Worm (Caenorhabditis elegans): ENCODE results near the gene R05G6.10.

- TF ChIP-seq set-16 (GFP tag; IDR thresholded peaks at IDR 0.05) (no peak), R02D3.7 (tag; optimal IDR thresholded peaks at IDR 0.05) (no peak), nhr-77 (tag; optimal IDR thresholded peaks at IDR 0.05) (no peak), zag-1 (tag; optimal IDR thresholded peaks at IDR 0.05) (no peak), lin-39 (tag; optimal IDR thresholded peaks at IDR 0.05) (no peak), nhr-48 (tag; optimal IDR thresholded peaks at IDR 0.05) (no peak), ceh-82 (tag; optimal IDR thresholded peaks at IDR 0.05) (no peak), ama-1 (optimal IDR thresholded peaks at IDR 0.05) (no peak), nhr-10 (tag; optimal IDR thresholded peaks at IDR 0.05) (no peak), mep-1 (tag; optimal IDR thresholded peaks at IDR 0.05) (no peak), snpc-4 (tag; optimal IDR thresholded peaks at IDR 0.05) (no peak), ztf-11 (tag; optimal IDR thresholded peaks at IDR 0.05) (no peak)
Observed at ce11 chrIV:7523744-7524143, 18.6 kb downstream of the R05G6.10 start.
